Fruit fly (Drosophila melanogaster) whole organism, embryonic: ENCODE data around the gene ATP7.

Source experiments
- CG10543 ChIP-seq: fragments of 200-800 bp; sonication (Bioruptor generic); optimal IDR thresholded peaks from 3 replicates; lab custom pipeline; 2017; ENCODE audit warnings: missing biosample characterization, mild to moderate bottlenecking, missing genetic modification characterization, moderate library complexity
- CG12299 ChIP-seq: fragments of 200-800 bp; sonication (Bioruptor generic); optimal IDR thresholded peaks from 2 replicates; lab custom pipeline; 2018; ENCODE audit warnings: missing biosample characterization, mild to moderate bottlenecking, missing genetic modification characterization
- CG13624 ChIP-seq: fragments of 200-800 bp; sonication (Bioruptor generic); optimal IDR thresholded peaks from 2 replicates; lab custom pipeline; 2016; ENCODE audit warnings: missing biosample characterization, missing genetic modification characterization
- CG15073 ChIP-seq: fragments of 200-800 bp; sonication (Bioruptor generic); optimal IDR thresholded peaks from 2 replicates; lab custom pipeline; 2016; ENCODE audit warnings: missing biosample characterization, missing genetic modification characterization
- CG15269 ChIP-seq: fragments of 200-800 bp; sonication (Bioruptor generic); optimal IDR thresholded peaks from 2 replicates; lab custom pipeline; 2018; ENCODE audit warnings: missing biosample characterization, mild to moderate bottlenecking, missing genetic modification characterization, moderate library complexity
- CG16863 ChIP-seq: fragments of 200-800 bp; sonication (Bioruptor generic); optimal IDR thresholded peaks from 3 replicates; lab custom pipeline; 2016; ENCODE audit warnings: missing biosample characterization, missing genetic modification characterization
- CG2120 ChIP-seq: fragments of 200-800 bp; sonication (Bioruptor generic); optimal IDR thresholded peaks from 3 replicates; lab custom pipeline; 2016; ENCODE audit warnings: missing biosample characterization, missing genetic modification characterization
- CG30403 ChIP-seq: fragments of 200-800 bp; sonication (Bioruptor generic); optimal IDR thresholded peaks from 3 replicates; lab custom pipeline; 2016; ENCODE audit warnings: missing biosample characterization, missing genetic modification characterization
- CG31388 ChIP-seq: fragments of 200-800 bp; sonication (Bioruptor generic); optimal IDR thresholded peaks from 2 replicates; lab custom pipeline; 2016; ENCODE audit warnings: missing biosample characterization, missing genetic modification characterization
- CG3407 ChIP-seq: fragments of 200-800 bp; sonication (Bioruptor generic); optimal IDR thresholded peaks from 2 replicates; lab custom pipeline; 2018; ENCODE audit warnings: missing biosample characterization, mild to moderate bottlenecking, missing genetic modification characterization
- CG6654 ChIP-seq: fragments of 200-800 bp; sonication (Bioruptor generic); optimal IDR thresholded peaks from 2 replicates; lab custom pipeline; 2017; ENCODE audit warnings: missing biosample characterization, mild to moderate bottlenecking, missing genetic modification characterization
- CG6689 ChIP-seq: fragments of 200-800 bp; sonication (Bioruptor generic); IDR thresholded peaks from 2 replicates; pipeline ENCODE4 v1.3.6; 2022; ENCODE audit warnings: missing biosample characterization, missing genetic modification characterization
- CG6813 ChIP-seq: fragments of 200-800 bp; sonication (Bioruptor generic); optimal IDR thresholded peaks from 2 replicates; lab custom pipeline; 2017; ENCODE audit warnings: missing biosample characterization, missing genetic modification characterization, mild to moderate bottlenecking, moderate library complexity, missing genetic modification reagents
- CG7556 ChIP-seq: fragments of 200-800 bp; sonication (Bioruptor generic); optimal IDR thresholded peaks from 2 replicates; lab custom pipeline; 2017; ENCODE audit warnings: missing biosample characterization, mild to moderate bottlenecking, missing genetic modification characterization
- CG9727 ChIP-seq: fragments of 200-800 bp; sonication (Bioruptor generic); optimal IDR thresholded peaks from 3 replicates; lab custom pipeline; 2017; ENCODE audit warnings: missing biosample characterization, mild to moderate bottlenecking, missing genetic modification characterization
- Chrac-16 ChIP-seq: fragments of 200-800 bp; sonication (Bioruptor generic); optimal IDR thresholded peaks from 3 replicates; lab custom pipeline; 2016; ENCODE audit warnings: missing biosample characterization, missing genetic modification characterization
- D ChIP-seq, 2 experiments: fragments of 200-800 bp in 1 of 2; fragments of >200 bp in 1 of 2; sonication (Bioruptor generic) in 1 of 2; optimal IDR thresholded peaks; 2 replicates in 1 of 2; 3 replicates in 1 of 2; lab custom pipeline; 2017; ENCODE audit warnings: mild to moderate bottlenecking in 1 of 2, missing biosample characterization in 1 of 2, missing genetic modification characterization in 1 of 2, missing genetic modification reagents in 1 of 2
- Doc3 ChIP-seq: fragments of 200-800 bp; sonication (Bioruptor generic); IDR thresholded peaks from 3 replicates; pipeline ENCODE4 v1.3.6; 2022; ENCODE audit warnings: missing biosample characterization, missing genetic modification characterization; ENCODE audit not compliant: partially characterized antibody
- Dp ChIP-seq: fragments of 200-800 bp; sonication (Bioruptor generic); optimal IDR thresholded peaks from 2 replicates; lab custom pipeline; 2018; ENCODE audit warnings: missing biosample characterization, mild to moderate bottlenecking, missing genetic modification characterization, moderate library complexity
- E2f2 ChIP-seq: fragments of 200-800 bp; sonication (Bioruptor generic); IDR thresholded peaks from 2 replicates; pipeline ENCODE4 v1.3.6; 2022; ENCODE audit warnings: missing biosample characterization, missing genetic modification characterization
- Ets65A ChIP-seq: fragments of 200-800 bp; sonication (Bioruptor generic); peaks from one replicate; lab custom pipeline; 2016; ENCODE audit warnings: missing biosample characterization, missing genetic modification characterization
- HLH3B ChIP-seq: fragments of 200-800 bp; sonication (Bioruptor generic); IDR thresholded peaks from 2 replicates; pipeline ENCODE4 v1.3.6; 2022; ENCODE audit warnings: missing biosample characterization, missing genetic modification characterization
- Hmr ChIP-seq: fragments of 200-800 bp; sonication (Bioruptor generic); optimal IDR thresholded peaks from 3 replicates; lab custom pipeline; 2017; ENCODE audit warnings: mild to moderate bottlenecking, missing biosample characterization, missing genetic modification reagents, missing genetic modification characterization
- NC2β ChIP-seq: fragments of 200-800 bp; sonication (Bioruptor generic); optimal IDR thresholded peaks from 2 replicates; lab custom pipeline; 2016; ENCODE audit warnings: missing biosample characterization, missing genetic modification characterization
- Optix ChIP-seq: fragments of 200-800 bp; sonication (Bioruptor generic); IDR thresholded peaks from 3 replicates; pipeline ENCODE4 v1.3.6; 2022; ENCODE audit warnings: missing biosample characterization, missing genetic modification characterization
- Sox102F ChIP-seq: fragments of 200-800 bp; sonication (Bioruptor generic); optimal IDR thresholded peaks from 2 replicates; lab custom pipeline; 2018; ENCODE audit warnings: missing biosample characterization, mild to moderate bottlenecking, missing genetic modification characterization, moderate library complexity
- ab ChIP-seq: fragments of 200-800 bp; sonication (Bioruptor generic); optimal IDR thresholded peaks from 2 replicates; lab custom pipeline; 2016; ENCODE audit warnings: missing biosample characterization, missing genetic modification characterization
- ara ChIP-seq: fragments of 200-800 bp; sonication (Bioruptor generic); IDR thresholded peaks from 2 replicates; pipeline ENCODE4 v1.3.6; 2022; ENCODE audit warnings: missing biosample characterization, missing genetic modification characterization
- cad ChIP-seq: fragments of >200 bp; optimal IDR thresholded peaks from 2 replicates; lab custom pipeline; 2017; ENCODE audit warnings: missing biosample characterization, missing genetic modification characterization
- ci ChIP-seq: fragments of 200-800 bp; sonication (Bioruptor generic); IDR thresholded peaks from 3 replicates; pipeline ENCODE4 v1.3.6; 2022; ENCODE audit warnings: missing biosample characterization, missing genetic modification characterization
- cwo ChIP-seq: fragments of 200-800 bp; sonication (Bioruptor generic); optimal IDR thresholded peaks from 3 replicates; lab custom pipeline; 2017; ENCODE audit warnings: missing biosample characterization, missing genetic modification characterization, mild to moderate bottlenecking, moderate library complexity, missing genetic modification reagents
- da ChIP-seq: fragments of 200-800 bp; sonication (Bioruptor generic); optimal IDR thresholded peaks from 2 replicates; lab custom pipeline; 2016; ENCODE audit warnings: missing biosample characterization, missing genetic modification characterization
- dpn ChIP-seq, 2 experiments: fragments of 200-800 bp; sonication (Bioruptor generic); optimal IDR thresholded peaks; 3 replicates each; lab custom pipeline; 2016; ENCODE audit warnings: missing biosample characterization in 2 of 2, missing genetic modification characterization in 2 of 2
- ftz-f1 ChIP-seq: fragments of 200-800 bp; sonication (Bioruptor generic); optimal IDR thresholded peaks from 2 replicates; lab custom pipeline; 2016; ENCODE audit warnings: missing biosample characterization, missing genetic modification characterization
- gt ChIP-seq: fragments of 200-800 bp; sonication (Bioruptor generic); IDR thresholded peaks from 2 replicates; pipeline ENCODE4 v1.3.6; 2022; ENCODE audit warnings: missing biosample characterization, missing genetic modification characterization
- h ChIP-seq: fragments of >200 bp; optimal IDR thresholded peaks from 2 replicates; lab custom pipeline; 2017
- kni ChIP-seq: fragments of 200-800 bp; sonication (Bioruptor generic); optimal IDR thresholded peaks from 3 replicates; lab custom pipeline; 2017; ENCODE audit warnings: mild to moderate bottlenecking, missing biosample characterization, missing genetic modification reagents, missing genetic modification characterization
- lilli ChIP-seq: fragments of 200-800 bp; sonication (Bioruptor generic); optimal IDR thresholded peaks from 3 replicates; lab custom pipeline; 2016; ENCODE audit warnings: missing biosample characterization, missing genetic modification characterization
- lmd ChIP-seq: fragments of 200-800 bp; sonication (Bioruptor generic); IDR thresholded peaks from 2 replicates; pipeline ENCODE4 v1.3.6; 2022; ENCODE audit warnings: missing biosample characterization, missing genetic modification characterization
- mirr ChIP-seq: fragments of 200-800 bp; sonication (Bioruptor generic); optimal IDR thresholded peaks from 3 replicates; lab custom pipeline; 2018; ENCODE audit warnings: missing biosample characterization, mild to moderate bottlenecking, missing genetic modification characterization
- p53 ChIP-seq: fragments of 200-800 bp; sonication (Bioruptor generic); optimal IDR thresholded peaks from 2 replicates; lab custom pipeline; 2016; ENCODE audit warnings: missing biosample characterization, missing genetic modification characterization
- phol ChIP-seq: fragments of 200-800 bp; sonication (Bioruptor generic); optimal IDR thresholded peaks from 3 replicates; lab custom pipeline; 2018; ENCODE audit warnings: missing biosample characterization, mild to moderate bottlenecking, missing genetic modification characterization, moderate library complexity
- prd ChIP-seq, 3 experiments: fragments of >200 bp in 2 of 3; fragments of 200-800 bp in 1 of 3; sonication (Bioruptor generic) in 1 of 3; optimal IDR thresholded peaks in 2 of 3; IDR thresholded peaks in 1 of 3; 2 replicates in 2 of 3; 3 replicates in 1 of 3; pipeline versions ENCODE4 v1.3.6 to Lab custom; 2017 to 2022; ENCODE audit warnings: missing biosample characterization in 1 of 3, missing genetic modification characterization in 1 of 3
- pzg ChIP-seq: fragments of 200-800 bp; sonication (Bioruptor generic); optimal IDR thresholded peaks from 3 replicates; lab custom pipeline; 2018; ENCODE audit warnings: missing biosample characterization, mild to moderate bottlenecking, missing genetic modification characterization, moderate library complexity
- rib ChIP-seq: fragments of 200-800 bp; sonication (Bioruptor generic); IDR thresholded peaks from 2 replicates; pipeline ENCODE4 v1.3.6; 2022; ENCODE audit warnings: missing biosample characterization, missing genetic modification characterization
- row ChIP-seq: fragments of 200-800 bp; sonication (Bioruptor generic); IDR thresholded peaks from 3 replicates; pipeline ENCODE4 v1.3.6; 2022; ENCODE audit warnings: missing biosample characterization, missing genetic modification characterization
- sens ChIP-seq: fragments of 200-800 bp; sonication (Bioruptor generic); peaks from one replicate; lab custom pipeline; 2016; ENCODE audit warnings: missing biosample characterization, missing genetic modification characterization
- vnd ChIP-seq: fragments of 200-800 bp; sonication (Bioruptor generic); IDR thresholded peaks from 3 replicates; pipeline ENCODE4 v1.3.6; 2022; ENCODE audit warnings: missing biosample characterization, missing genetic modification characterization; ENCODE audit not compliant: partially characterized antibody
- wdn ChIP-seq: fragments of 200-800 bp; sonication (Bioruptor generic); IDR thresholded peaks from 2 replicates; pipeline ENCODE4 v1.3.6; 2022; ENCODE audit warnings: missing biosample characterization, missing genetic modification characterization
- zfh2 ChIP-seq: fragments of 200-800 bp; sonication (Bioruptor generic); optimal IDR thresholded peaks from 2 replicates; lab custom pipeline; 2016; ENCODE audit warnings: missing biosample characterization, missing genetic modification characterization

ATP7 gene

dm6 chrX:11846049-11846718, 8.6 kb upstream of the ATP7 start, which contains the start of gene CG15740 (continued):
- TF ChIP-seq CG13624 (GFP tag; lab: Kevin White, UChicago) (peak; percentile 26), lilli (GFP tag; lab: Kevin White, UChicago) (peak; percentile 9), Sox102F (GFP tag; lab: Kevin White, UChicago) (peak; percentile 63), E2f2 (GFP tag; lab: Robert Waterston, UW) (peak; percentile 37; the same call in 1 of the 2 replicates), row (GFP tag; lab: Robert Waterston, UW) (peak; percentile 63), prd (optimal IDR thresholded peaks at IDR 0.05; lab: Kevin White, UChicago) (no peak), prd (GFP tag; IDR thresholded peaks at IDR 0.05; lab: Robert Waterston, UW) (peak; percentile 69; the same call in 2 of the 3 replicates), cwo (GFP tag; lab: Kevin White, UChicago) (no peak), CG10543 (GFP tag; lab: Kevin White, UChicago) (no peak), ftz-f1 (GFP tag; lab: Kevin White, UChicago) (no peak), cad (GFP tag; lab: Kevin White, UChicago) (no peak), CG9727 (GFP tag; lab: Kevin White, UChicago) (peak; percentile 16), vnd (GFP tag; lab: Robert Waterston, UW) (no peak), lmd (peak; percentile 72), Hmr (GFP tag; lab: Kevin White, UChicago) (peak; percentile 17), pzg (GFP tag; lab: Kevin White, UChicago) (no peak), h (lab: Kevin White, UChicago) (no peak), Chrac-16 (GFP tag; lab: Kevin White, UChicago) (peak; percentile 8), CG3407 (no peak), NC2β (GFP tag; lab: Kevin White, UChicago) (no peak), dpn (GFP tag; optimal IDR thresholded peaks at IDR 0.05; lab: Kevin White, UChicago) (peak; percentile 28 to 64), D (optimal IDR thresholded peaks at IDR 0.05; lab: Kevin White, UChicago) (no peak), D (GFP tag; optimal IDR thresholded peaks at IDR 0.05; lab: Kevin White, UChicago) (no peak), CG6654 (no peak), Ets65A (GFP tag; lab: Kevin White, UChicago) (no peak), wdn (GFP tag; lab: Robert Waterston, UW) (0 out of 2 replicates have a peak, but pooled peaks have one; percentile 10), CG16863 (peak; percentile 29), CG7556 (GFP tag; lab: Kevin White, UChicago) (peak; percentile 47), kni (no peak), CG15269 (tag; lab: Kevin White, UChicago) (peak; percentile 56), CG6813 (GFP tag; lab: Kevin White, UChicago) (no peak), CG12299 (no peak), gt (no peak), ara (GFP tag; lab: Robert Waterston, UW) (peak; percentile 31; the same call in 1 of the 2 replicates), p53 (GFP tag; lab: Kevin White, UChicago) (no peak), phol (peak; percentile 43), CG15073 (GFP tag; lab: Kevin White, UChicago) (no peak), rib (GFP tag; lab: Robert Waterston, UW) (no peak), sens (GFP tag; lab: Kevin White, UChicago) (peak; percentile 76), Dp (GFP tag; lab: Kevin White, UChicago) (no peak), ab (GFP tag; lab: Kevin White, UChicago) (no peak), CG6689 (peak; percentile 66), Doc3 (GFP tag; lab: Robert Waterston, UW) (no peak), Optix (GFP tag; lab: Robert Waterston, UW) (peak; percentile 54; the same call in 1 of the 3 replicates), HLH3B (GFP tag; lab: Robert Waterston, UW) (peak; percentile 57), CG2120 (GFP tag; lab: Kevin White, UChicago) (peak; percentile 30), zfh2 (GFP tag; lab: Kevin White, UChicago) (no peak), mirr (GFP tag; lab: Kevin White, UChicago) (no peak), CG30403 (GFP tag; lab: Kevin White, UChicago) (peak; percentile 61), ci (GFP tag; lab: Robert Waterston, UW) (peak; percentile 62; the same call in 1 of the 3 replicates), da (GFP tag; lab: Kevin White, UChicago) (no peak), CG31388 (GFP tag; lab: Kevin White, UChicago) (no peak)
